Worm (Caenorhabditis elegans) whole organism, L3 larva: ENCODE data around the gene F26F12.3.

ENCODE experiments used
- R02D3.7 ChIP-seq: fragments of 150-350 bp; optimal IDR thresholded peaks from 2 replicates; lab custom pipeline; 2014; ENCODE audit warnings: missing biosample characterization, missing genetic modification characterization
- ZK546.5 ChIP-seq: sonication (generic microtip); optimal IDR thresholded peaks from 2 replicates; lab custom pipeline; 2017; ENCODE audit warnings: missing biosample characterization, missing genetic modification characterization
- ama-1 ChIP-seq: fragments of 150-350 bp; optimal IDR thresholded peaks from 2 replicates; lab custom pipeline; 2018
- ceh-28 ChIP-seq: fragments of 150-350 bp; optimal IDR thresholded peaks from 2 replicates; lab custom pipeline; 2014; ENCODE audit warnings: missing biosample characterization, missing genetic modification reagents, missing genetic modification characterization
- ceh-82 ChIP-seq: fragments of 150-350 bp; optimal IDR thresholded peaks from 2 replicates; lab custom pipeline; 2014; ENCODE audit warnings: missing biosample characterization, missing genetic modification characterization
- egl-27 ChIP-seq: sonication (generic microtip); optimal IDR thresholded peaks from 4 replicates; lab custom pipeline; 2017; ENCODE audit warnings: missing biosample characterization, missing genetic modification reagents, missing genetic modification characterization
- elt-1 ChIP-seq: fragments of 150-350 bp; optimal IDR thresholded peaks from 2 replicates; lab custom pipeline; 2014; ENCODE audit warnings: missing biosample characterization, missing genetic modification characterization
- elt-2 ChIP-seq: sonication (generic microtip); optimal IDR thresholded peaks from 2 replicates; lab custom pipeline; 2016; ENCODE audit warnings: missing genetic modification reagents, mild to moderate bottlenecking, missing genetic modification characterization, missing compliant biosample characterization
- elt-3 ChIP-seq, 3 experiments: fragments of 150-350 bp in 1 of 3; sonication (generic microtip) in 2 of 3; optimal IDR thresholded peaks; 2 replicates in 2 of 3; 4 replicates in 1 of 3; lab custom pipeline; 2014 to 2017; ENCODE audit warnings: missing biosample characterization in 3 of 3, missing genetic modification characterization in 3 of 3
- eor-1 ChIP-seq, 2 experiments: fragments of 150-350 bp; optimal IDR thresholded peaks; 2 replicates each; lab custom pipeline; 2014 to 2018; ENCODE audit warnings: missing biosample characterization in 2 of 2, missing genetic modification characterization in 2 of 2
- fkh-10 ChIP-seq: sonication (generic microtip); optimal IDR thresholded peaks from 2 replicates; lab custom pipeline; 2017; ENCODE audit warnings: missing biosample characterization, missing genetic modification reagents, missing genetic modification characterization
- fkh-2 ChIP-seq: fragments of 150-350 bp; optimal IDR thresholded peaks from 2 replicates; lab custom pipeline; 2014; ENCODE audit warnings: missing biosample characterization, missing genetic modification reagents, missing genetic modification characterization
- fos-1 ChIP-seq: fragments of 150-350 bp; optimal IDR thresholded peaks from 2 replicates; lab custom pipeline; 2014; ENCODE audit warnings: missing biosample characterization, missing genetic modification characterization
- hmg-11 ChIP-seq: sonication (generic microtip); optimal IDR thresholded peaks from 2 replicates; lab custom pipeline; 2016; ENCODE audit warnings: missing genetic modification characterization, missing compliant biosample characterization
- jun-1 ChIP-seq: fragments of 150-350 bp; optimal IDR thresholded peaks from 2 replicates; lab custom pipeline; 2014; ENCODE audit warnings: missing biosample characterization, missing genetic modification reagents, missing genetic modification characterization
- lin-39 ChIP-seq: fragments of 150-350 bp; optimal IDR thresholded peaks from 2 replicates; lab custom pipeline; 2018; ENCODE audit warnings: missing biosample characterization, missing genetic modification reagents, missing genetic modification characterization
- lsy-12 ChIP-seq: sonication (generic microtip); optimal IDR thresholded peaks from 2 replicates; lab custom pipeline; 2016; ENCODE audit warnings: mild to moderate bottlenecking, missing genetic modification characterization, missing compliant biosample characterization
- mdl-1 ChIP-seq: fragments of 150-350 bp; optimal IDR thresholded peaks from 2 replicates; lab custom pipeline; 2014; ENCODE audit warnings: missing biosample characterization, missing genetic modification characterization
- mml-1 ChIP-seq: fragments of 150-350 bp; sonication (generic microtip); optimal IDR thresholded peaks from 3 replicates; lab custom pipeline; 2014; ENCODE audit warnings: missing biosample characterization, missing genetic modification characterization
- nhr-12 ChIP-seq: fragments of 150-350 bp; optimal IDR thresholded peaks from 2 replicates; lab custom pipeline; 2014; ENCODE audit warnings: missing biosample characterization, missing genetic modification characterization
- nhr-23 ChIP-seq: fragments of 150-350 bp; optimal IDR thresholded peaks from 2 replicates; lab custom pipeline; 2014; ENCODE audit warnings: missing biosample characterization, missing genetic modification reagents, missing genetic modification characterization
- nhr-237 ChIP-seq: fragments of 150-350 bp; optimal IDR thresholded peaks from 2 replicates; lab custom pipeline; 2014; ENCODE audit warnings: missing biosample characterization, missing genetic modification characterization
- nhr-25 ChIP-seq: sonication (generic microtip); optimal IDR thresholded peaks from 2 replicates; lab custom pipeline; 2017; ENCODE audit warnings: missing biosample characterization, missing genetic modification characterization
- nhr-43 ChIP-seq: sonication (generic microtip); optimal IDR thresholded peaks from 2 replicates; lab custom pipeline; 2016; ENCODE audit warnings: mild to moderate bottlenecking, missing genetic modification characterization, missing compliant biosample characterization; ENCODE audit not compliant: poor library complexity, severe bottlenecking
- nhr-67 ChIP-seq: fragments of 150-350 bp; optimal IDR thresholded peaks from 2 replicates; lab custom pipeline; 2014; ENCODE audit warnings: missing biosample characterization, missing genetic modification characterization
- nhr-76 ChIP-seq: fragments of 150-350 bp; sonication (generic microtip); optimal IDR thresholded peaks from 5 replicates; lab custom pipeline; 2014; ENCODE audit warnings: missing biosample characterization, missing genetic modification characterization
- pha-4 ChIP-seq: fragments of 150-350 bp; optimal IDR thresholded peaks from 2 replicates; lab custom pipeline; 2014; ENCODE audit warnings: missing biosample characterization, missing genetic modification reagents, missing genetic modification characterization
- skn-1 ChIP-seq: fragments of 150-350 bp; optimal IDR thresholded peaks from 2 replicates; lab custom pipeline; 2014; ENCODE audit warnings: missing biosample characterization, missing genetic modification characterization
- snpc-4 ChIP-seq: fragments of 150-350 bp; optimal IDR thresholded peaks from 2 replicates; lab custom pipeline; 2014; ENCODE audit warnings: missing biosample characterization, missing genetic modification characterization
- ztf-11 ChIP-seq: fragments of 150-350 bp; optimal IDR thresholded peaks from 2 replicates; lab custom pipeline; 2014; ENCODE audit warnings: missing biosample characterization, missing genetic modification characterization
- ztf-4 ChIP-seq: fragments of 150-350 bp; optimal IDR thresholded peaks from 2 replicates; lab custom pipeline; 2014; ENCODE audit warnings: missing biosample characterization, missing genetic modification characterization

F26F12.3 gene

DNA sequence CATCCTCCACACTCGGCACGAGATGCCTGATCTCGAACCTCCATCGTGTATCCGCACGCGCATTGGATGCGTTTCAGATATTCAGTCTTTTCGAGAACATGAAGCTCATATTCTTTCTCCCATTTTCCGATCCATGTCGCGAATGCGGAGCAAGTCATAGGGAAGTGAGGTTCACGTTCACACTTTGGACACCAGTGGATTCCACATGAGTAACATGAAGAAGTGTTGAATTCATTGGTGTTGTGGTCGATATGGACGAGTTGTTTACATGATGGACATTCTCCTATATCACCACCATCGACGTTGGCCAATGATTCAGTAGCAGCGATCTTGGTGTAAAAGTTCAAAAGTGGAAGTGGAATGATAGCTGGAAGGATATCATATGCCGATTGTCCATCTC lies 4.6 kb downstream of the F26F12.3 start:
- TF ChIP-seq ama-1 (lab: Kevin White, UChicago) (no peak), nhr-25 (tag; lab: Kevin White, UChicago) (peak; percentile 32)

DNA sequence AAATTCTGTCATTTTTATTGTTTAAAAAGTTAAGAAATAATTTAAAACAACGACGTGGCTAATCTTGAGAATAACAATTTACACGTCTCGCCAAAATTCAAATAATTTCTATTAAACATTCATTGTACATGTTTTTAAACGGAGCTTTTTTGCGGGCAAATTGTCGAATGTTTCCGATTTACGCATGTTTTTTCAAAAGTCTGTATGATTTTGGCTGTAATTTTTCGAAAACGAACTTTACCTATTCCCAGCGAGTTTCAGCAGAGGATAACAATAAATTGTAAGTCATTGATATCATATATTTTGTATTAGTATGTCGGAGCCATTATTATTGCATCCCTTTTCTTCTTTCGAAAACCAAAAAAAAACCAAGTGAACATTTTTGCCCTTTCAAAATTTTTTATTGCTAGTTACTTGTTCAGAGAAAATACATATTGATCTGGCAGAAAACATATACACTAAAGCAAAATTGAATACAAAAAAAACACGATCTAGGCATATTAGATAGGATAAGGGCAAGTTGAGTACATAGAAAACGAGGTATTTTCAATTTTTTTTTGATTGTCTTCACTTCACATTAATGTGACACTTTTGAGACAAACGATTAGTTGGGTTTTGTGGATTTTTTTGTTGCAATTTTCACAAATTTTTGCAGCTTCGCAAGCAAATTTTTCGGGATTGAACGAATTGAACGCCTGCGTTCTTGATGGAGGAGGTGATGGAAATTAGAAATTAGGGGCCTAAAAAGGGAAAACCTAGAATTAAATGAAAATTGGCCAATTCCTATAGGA lies 6.7 kb downstream of the F26F12.3 start, which contains the start of gene F26F12.2:
Gene F26F12.2, minus strand, starts transcription at position 38 of the 791 bp plus-strand sequence.
- TF ChIP-seq fos-1 (tag; lab: Kevin White, UChicago) (no peak), ZK546.5 (tag; lab: Kevin White, UChicago) (no peak), mdl-1 (tag; lab: Kevin White, UChicago) (no peak), nhr-23 (tag; lab: Kevin White, UChicago) (peak; percentile 45), jun-1 (peak; percentile 4), lin-39 (tag; lab: Kevin White, UChicago) (no peak), ama-1 (lab: Kevin White, UChicago) (peak; percentile 85), nhr-12 (tag; lab: Kevin White, UChicago) (no peak), R02D3.7 (tag; lab: Kevin White, UChicago) (no peak), snpc-4 (no peak), nhr-237 (no peak), lsy-12 (peak; percentile 46), nhr-25 (tag; lab: Kevin White, UChicago) (peak; percentile 56), nhr-43 (peak; percentile 73), egl-27 (no peak), elt-2 (tag; lab: Kevin White, UChicago) (peak; percentile 7)

DNA sequence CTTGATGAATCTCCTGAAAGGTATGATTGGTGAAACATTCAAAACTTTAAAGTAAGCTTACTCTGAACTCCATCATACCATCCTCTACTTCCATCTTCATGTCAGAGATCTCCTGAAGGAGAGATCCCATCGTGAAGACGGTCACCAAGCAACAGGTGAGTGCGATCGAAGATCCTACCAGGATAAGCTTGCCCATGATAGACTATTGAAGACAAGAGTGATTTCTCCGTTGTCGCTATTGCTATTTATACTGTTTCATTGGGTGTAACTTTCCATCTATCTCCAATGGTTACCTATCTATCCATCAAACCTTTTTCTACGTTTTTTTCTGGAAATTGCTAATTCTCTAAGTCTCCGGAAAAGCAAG lies 8.9 kb downstream of the F26F12.3 start, which contains the start of gene col-140:
Gene col-140, minus strand, starts transcription at position 219 of the 367 bp plus-strand sequence.
- TF ChIP-seq fkh-2 (tag; lab: Kevin White, UChicago) = no peak
- no peak for TF ChIP-seq pha-4 (tag; lab: Kevin White, UChicago)
- TF ChIP-seq ama-1 (lab: Kevin White, UChicago) = no peak
- no peak for TF ChIP-seq R02D3.7 (tag; lab: Kevin White, UChicago)
- TF ChIP-seq skn-1 = no peak
- no peak for TF ChIP-seq hmg-11 (tag; lab: Kevin White, UChicago)
- no peak for TF ChIP-seq egl-27
- no peak for TF ChIP-seq ceh-28 (tag; lab: Kevin White, UChicago)
- TF ChIP-seq jun-1 = no peak
- TF ChIP-seq nhr-67 = no peak
- TF ChIP-seq snpc-4 = no peak
- no peak for TF ChIP-seq ztf-11

DNA sequence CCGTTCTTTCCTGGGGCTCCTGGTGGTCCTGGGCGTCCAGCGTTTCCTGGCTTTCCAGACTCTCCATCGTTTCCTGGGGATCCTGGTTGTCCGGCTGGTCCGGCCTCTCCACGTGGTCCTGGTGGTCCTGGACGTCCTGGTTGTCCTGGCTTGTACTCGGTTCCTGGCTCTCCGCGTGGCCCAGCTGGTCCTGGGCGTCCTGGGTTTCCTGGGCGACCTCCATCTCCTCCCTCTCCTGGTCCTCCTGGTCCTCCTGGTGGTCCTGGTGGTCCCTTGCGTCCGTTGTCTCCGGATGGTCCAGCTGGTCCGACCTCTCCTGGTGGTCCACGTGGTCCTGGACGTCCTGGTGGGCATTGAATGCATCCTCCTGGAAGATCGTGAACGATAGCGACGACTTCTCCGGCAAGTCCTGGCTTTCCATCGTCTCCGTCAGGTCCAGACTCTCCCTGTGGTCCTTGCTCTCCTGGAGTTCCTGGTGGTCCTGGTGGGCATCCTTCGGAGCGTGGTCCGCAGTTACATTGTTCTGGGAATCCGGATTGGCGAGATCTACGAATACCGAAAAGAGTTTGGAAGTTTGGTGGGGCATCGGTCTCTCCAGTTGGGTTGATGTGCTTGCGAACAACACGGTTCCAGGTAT lies 9.4 kb downstream of the F26F12.3 start:
- TF ChIP-seq egl-27 = no peak
- no peak for TF ChIP-seq elt-2 (tag; lab: Kevin White, UChicago)
- TF ChIP-seq mml-1 (tag; lab: Kevin White, UChicago) = no peak
- no peak for TF ChIP-seq eor-1 (tag; optimal IDR thresholded peaks at IDR 0.05; lab: Kevin White, UChicago)
- no peak for TF ChIP-seq skn-1
- no peak for TF ChIP-seq ZK546.5 (tag; lab: Kevin White, UChicago)
- no peak for TF ChIP-seq ceh-28 (tag; lab: Kevin White, UChicago)
- TF ChIP-seq elt-1 (tag; lab: Kevin White, UChicago) = no peak
- no peak for TF ChIP-seq ceh-82
- TF ChIP-seq fkh-10 (GFP tag; lab: Kevin White, UChicago) = no peak
- TF ChIP-seq nhr-43 = no peak
- TF ChIP-seq ztf-11 = no peak
- TF ChIP-seq nhr-76 (tag; lab: Kevin White, UChicago) = no peak
- TF ChIP-seq elt-3 (tag; optimal IDR thresholded peaks at IDR 0.05; lab: Kevin White, UChicago) = no peak
- TF ChIP-seq snpc-4 = no peak
- TF ChIP-seq nhr-23 (tag; lab: Kevin White, UChicago) = no peak

DNA sequence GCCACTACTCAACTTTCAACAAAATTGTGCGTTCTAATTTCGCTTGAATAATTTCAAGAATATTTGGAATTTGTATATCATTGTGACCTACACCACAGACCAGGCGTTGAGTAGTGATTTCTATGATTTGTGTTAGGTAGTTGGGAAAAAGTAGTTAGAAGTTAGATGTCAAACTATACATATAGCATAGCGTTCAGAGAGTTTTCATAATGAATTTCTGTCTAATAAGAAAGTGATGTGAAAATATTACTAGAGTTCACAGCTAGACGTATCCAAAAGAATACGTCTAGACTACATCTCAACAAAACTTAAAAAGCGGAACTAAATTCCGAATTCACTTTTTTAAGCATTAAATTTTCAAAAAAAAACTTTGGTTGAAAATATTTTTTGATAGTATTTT lies 10.1 kb downstream of the F26F12.3 start:
- no peak for TF ChIP-seq elt-3 (tag; optimal IDR thresholded peaks at IDR 0.05; lab: Kevin White, UChicago)
- no peak for TF ChIP-seq nhr-23 (tag; lab: Kevin White, UChicago)
- TF ChIP-seq ztf-4 = no peak
- no peak for TF ChIP-seq skn-1
